Fruit fly (Drosophila melanogaster): ENCODE results near the gene CG6055.

dm6 chr2L:7491902-7492301 lies 25.6 kb downstream of the CG6055 start:
- TF ChIP-seq D1 (tag; optimal IDR thresholded peaks at IDR 0.05) (no peak), CG10348 (GFP tag; IDR thresholded peaks at IDR 0.05) (no peak), CG8159 (tag; optimal IDR thresholded peaks at IDR 0.05) (no peak), CG13204 (GFP tag; optimal IDR thresholded peaks at IDR 0.05) (no peak), CG32121 (GFP tag; IDR thresholded peaks at IDR 0.05) (peak; percentile 52), CG14655 (GFP tag; optimal IDR thresholded peaks at IDR 0.05) (peak; percentile 24), EcR (GFP tag; optimal IDR thresholded peaks at IDR 0.05) (no peak), CG12605 (GFP tag; IDR thresholded peaks at IDR 0.05) (no peak), Snoo (tag; optimal IDR thresholded peaks at IDR 0.05) (no peak), CG9948 (tag; optimal IDR thresholded peaks at IDR 0.05) (peak; percentile 31), CG8301 (tag; optimal IDR thresholded peaks at IDR 0.05) (peak; percentile 28)
